Fruit fly (Drosophila melanogaster) whole organism, pupa: ENCODE data around the gene CG32986.

ENCODE experiments used
- CG12605 ChIP-seq: fragments of 200-800 bp; sonication (Bioruptor generic); IDR thresholded peaks from 2 replicates; pipeline ENCODE4 v1.3.6; 2022; ENCODE audit warnings: missing biosample characterization, missing genetic modification characterization
- CG17806 ChIP-seq: fragments of 200-800 bp; sonication (Bioruptor generic); optimal IDR thresholded peaks from 2 replicates; lab custom pipeline; 2018; ENCODE audit warnings: missing biosample characterization, mild to moderate bottlenecking, missing genetic modification characterization, moderate library complexity
- CG32121 ChIP-seq: fragments of 200-800 bp; sonication (Bioruptor generic); IDR thresholded peaks from 2 replicates; pipeline ENCODE4 v1.3.6; 2022; ENCODE audit warnings: missing biosample characterization, missing genetic modification characterization
- CG34367 ChIP-seq: fragments of 200-800 bp; sonication (Bioruptor generic); optimal IDR thresholded peaks from 2 replicates; lab custom pipeline; 2018; ENCODE audit warnings: missing biosample characterization, mild to moderate bottlenecking, missing genetic modification characterization
- CG4496 ChIP-seq: fragments of 200-800 bp; sonication (Bioruptor generic); IDR thresholded peaks from 3 replicates; pipeline ENCODE4 v1.3.6; 2022; ENCODE audit warnings: missing biosample characterization, missing genetic modification characterization
- CG8159 ChIP-seq: fragments of 200-800 bp; sonication (Bioruptor generic); optimal IDR thresholded peaks from 3 replicates; lab custom pipeline; 2018; ENCODE audit warnings: missing biosample characterization, mild to moderate bottlenecking, missing genetic modification characterization, moderate library complexity
- EcR ChIP-seq: fragments of 200-800 bp; sonication (Bioruptor generic); optimal IDR thresholded peaks from 3 replicates; lab custom pipeline; 2019; ENCODE audit warnings: missing biosample characterization, missing genetic modification characterization, mild to moderate bottlenecking, moderate library complexity, missing genetic modification reagents
- Pif1A ChIP-seq: fragments of 200-800 bp; sonication (Bioruptor generic); optimal IDR thresholded peaks from 3 replicates; lab custom pipeline; 2016; ENCODE audit warnings: missing biosample characterization, missing genetic modification characterization
- Pif1B ChIP-seq: fragments of 200-800 bp; sonication (Bioruptor generic); optimal IDR thresholded peaks from 3 replicates; lab custom pipeline; 2016; ENCODE audit warnings: missing biosample characterization, missing genetic modification characterization
- Snoo ChIP-seq: fragments of 200-800 bp; sonication (Bioruptor generic); optimal IDR thresholded peaks from 3 replicates; lab custom pipeline; 2017; ENCODE audit warnings: missing biosample characterization, mild to moderate bottlenecking, missing genetic modification characterization, inconsistent platforms
- gl ChIP-seq: fragments of 200-800 bp; sonication (Bioruptor generic); optimal IDR thresholded peaks from 2 replicates; lab custom pipeline; 2018; ENCODE audit warnings: missing biosample characterization, mild to moderate bottlenecking, missing genetic modification characterization
- rn ChIP-seq: fragments of 200-800 bp; sonication (Bioruptor generic); IDR thresholded peaks from 2 replicates; pipeline ENCODE4 v1.3.6; 2022; ENCODE audit warnings: missing biosample characterization, missing genetic modification characterization

- no peak for TF ChIP-seq EcR
- no peak for TF ChIP-seq CG17806 (tag; lab: Kevin White, UChicago)
- no peak for TF ChIP-seq CG32121 (GFP tag; lab: Robert Waterston, UW)
- TF ChIP-seq CG12605 (GFP tag; lab: Robert Waterston, UW) = no peak
- TF ChIP-seq Pif1B (GFP tag; lab: Kevin White, UChicago) = no peak
- no peak for TF ChIP-seq Snoo (tag; lab: Kevin White, UChicago)
- TF ChIP-seq CG8159 = no peak
- no peak for TF ChIP-seq CG4496 (GFP tag; lab: Robert Waterston, UW)
- TF ChIP-seq Pif1A (GFP tag; lab: Kevin White, UChicago) = no peak
- TF ChIP-seq CG34367 = no peak
- TF ChIP-seq gl (tag; lab: Kevin White, UChicago) = no peak
- no peak for TF ChIP-seq rn (GFP tag; lab: Robert Waterston, UW)
These were observed 13.3 kb downstream of the CG32986 start for dm6 chr2L:8875835-8876234.
